Fruit fly (Drosophila melanogaster) whole organism, adult: Measurements from ENCODE around the gene CG7120.

Experiments used
- CG11617 ChIP-seq: fragments of 200-800 bp; sonication (Bioruptor generic); optimal IDR thresholded peaks from 2 replicates; lab custom pipeline; 2017; ENCODE audit warnings: mild to moderate bottlenecking, missing biosample characterization, missing genetic modification reagents, missing genetic modification characterization
- CG12768 ChIP-seq: fragments of 200-800 bp; sonication (Bioruptor generic); optimal IDR thresholded peaks from 2 replicates; lab custom pipeline; 2017; ENCODE audit warnings: missing biosample characterization, missing genetic modification characterization, mild to moderate bottlenecking, moderate library complexity, missing genetic modification reagents
- CG14711 ChIP-seq: fragments of 200-800 bp; sonication (Bioruptor generic); optimal IDR thresholded peaks from 2 replicates; lab custom pipeline; 2018; ENCODE audit warnings: missing biosample characterization, mild to moderate bottlenecking, missing genetic modification characterization, moderate library complexity
- CG1620 ChIP-seq: fragments of 200-800 bp; sonication (Bioruptor generic); optimal IDR thresholded peaks from 2 replicates; lab custom pipeline; 2016; ENCODE audit warnings: missing biosample characterization, missing genetic modification characterization
- CG33017 ChIP-seq: fragments of 200-800 bp; sonication (Bioruptor generic); optimal IDR thresholded peaks from 2 replicates; lab custom pipeline; 2018; ENCODE audit warnings: missing biosample characterization, mild to moderate bottlenecking, missing genetic modification characterization, moderate library complexity
- CG5204 ChIP-seq: fragments of 200-800 bp; sonication (Bioruptor generic); optimal IDR thresholded peaks from 2 replicates; lab custom pipeline; 2016; ENCODE audit warnings: missing biosample characterization, missing genetic modification characterization
- CG7045 ChIP-seq: fragments of 200-800 bp; sonication (Bioruptor generic); optimal IDR thresholded peaks from 2 replicates; lab custom pipeline; 2017; ENCODE audit warnings: missing biosample characterization, mild to moderate bottlenecking, missing genetic modification characterization
- CG7101 ChIP-seq: fragments of 200-800 bp; sonication (Bioruptor generic); optimal IDR thresholded peaks from 2 replicates; lab custom pipeline; 2018; ENCODE audit warnings: missing biosample characterization, mild to moderate bottlenecking, missing genetic modification characterization, moderate library complexity
- Clk ChIP-seq: fragments of 200-800 bp; sonication (Bioruptor generic); optimal IDR thresholded peaks from 2 replicates; lab custom pipeline; 2017; ENCODE audit warnings: missing biosample characterization, missing genetic modification characterization
- Crg-1 ChIP-seq: fragments of 200-800 bp; sonication (Bioruptor generic); optimal IDR thresholded peaks from 2 replicates; lab custom pipeline; 2016; ENCODE audit warnings: missing biosample characterization, missing genetic modification characterization
- Hr96 ChIP-seq: fragments of 200-800 bp; sonication (Bioruptor generic); optimal IDR thresholded peaks from 2 replicates; lab custom pipeline; 2016; ENCODE audit warnings: missing biosample characterization, missing genetic modification characterization
- Mnt ChIP-seq: fragments of 200-800 bp; sonication (Bioruptor generic); optimal IDR thresholded peaks from 2 replicates; lab custom pipeline; 2016; ENCODE audit warnings: missing biosample characterization, mild to moderate bottlenecking, missing genetic modification characterization
- bab1 ChIP-seq: fragments of 200-800 bp; sonication (Bioruptor generic); optimal IDR thresholded peaks from 3 replicates; lab custom pipeline; 2019; ENCODE audit warnings: missing biosample characterization, mild to moderate bottlenecking, missing genetic modification characterization, moderate library complexity
- cic ChIP-seq: fragments of 200-800 bp; sonication (Bioruptor generic); optimal IDR thresholded peaks from 2 replicates; lab custom pipeline; 2017; ENCODE audit warnings: missing biosample characterization, mild to moderate bottlenecking, missing genetic modification characterization, moderate library complexity
- cnc ChIP-seq, 2 experiments: fragments of >200 bp; optimal IDR thresholded peaks; 2 replicates each; lab custom pipeline; 2017
- kay ChIP-seq: fragments of 200-800 bp; sonication (Bioruptor generic); peaks from one replicate; lab custom pipeline; 2016; ENCODE audit warnings: missing biosample characterization, missing genetic modification characterization, borderline replicate concordance
- ovo ChIP-seq: fragments of 200-800 bp; sonication (Bioruptor generic); optimal IDR thresholded peaks from 2 replicates; lab custom pipeline; 2016; ENCODE audit warnings: missing biosample characterization, missing genetic modification characterization
- pad ChIP-seq: fragments of 200-800 bp; sonication (Bioruptor generic); optimal IDR thresholded peaks from 3 replicates; lab custom pipeline; 2017; ENCODE audit warnings: missing biosample characterization, missing genetic modification characterization, mild to moderate bottlenecking, moderate library complexity, missing genetic modification reagents
- tj ChIP-seq: fragments of 200-800 bp; sonication (Bioruptor generic); optimal IDR thresholded peaks from 3 replicates; lab custom pipeline; 2017; ENCODE audit warnings: missing biosample characterization, mild to moderate bottlenecking, missing genetic modification characterization, moderate library complexity
- toe ChIP-seq: fragments of 200-800 bp; sonication (Bioruptor generic); optimal IDR thresholded peaks from 2 replicates; lab custom pipeline; 2016; ENCODE audit warnings: missing biosample characterization, missing genetic modification characterization

CG7120 gene

DNA sequence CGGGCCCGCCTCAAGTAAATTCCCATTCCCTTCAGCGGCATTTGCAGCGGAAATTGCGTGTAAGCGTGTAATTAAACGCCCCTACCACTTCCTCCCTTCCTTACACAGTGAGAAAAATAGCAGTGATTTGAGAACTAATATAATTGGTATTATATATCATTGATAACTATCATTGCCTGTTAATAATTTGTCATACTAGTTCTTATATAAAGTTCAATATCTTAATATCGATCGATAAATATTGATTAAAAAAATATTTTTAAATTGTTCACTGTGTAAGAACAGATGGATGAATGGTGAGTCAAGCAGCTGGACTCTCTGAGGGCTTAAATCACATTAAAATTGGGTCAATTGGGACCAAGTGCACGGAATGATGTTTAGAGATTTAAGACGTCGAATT lies 49.2 kb downstream of the CG7120 start:
- TF ChIP-seq toe (GFP tag; lab: Kevin White, UChicago) (no peak), Clk (no peak), cnc (optimal IDR thresholded peaks at IDR 0.05; lab: Kevin White, UChicago) (no peak), Hr96 (GFP tag; lab: Kevin White, UChicago) (no peak), bab1 (GFP tag; lab: Kevin White, UChicago) (peak; percentile 64), kay (GFP tag; lab: Kevin White, UChicago) (no peak), CG5204 (no peak), Mnt (no peak), CG7101 (tag; lab: Kevin White, UChicago) (peak; percentile 29), tj (no peak), CG1620 (GFP tag; lab: Kevin White, UChicago) (no peak), cic (GFP tag; lab: Kevin White, UChicago) (peak; percentile 0), CG7045 (no peak), Crg-1 (GFP tag; lab: Kevin White, UChicago) (no peak), CG11617 (GFP tag; lab: Kevin White, UChicago) (peak; percentile 3), pad (no peak), CG12768 (GFP tag; lab: Kevin White, UChicago) (no peak), CG14711 (tag; lab: Kevin White, UChicago) (peak; percentile 61), ovo (GFP tag; lab: Kevin White, UChicago) (no peak), CG33017 (tag; lab: Kevin White, UChicago) (no peak)

DNA sequence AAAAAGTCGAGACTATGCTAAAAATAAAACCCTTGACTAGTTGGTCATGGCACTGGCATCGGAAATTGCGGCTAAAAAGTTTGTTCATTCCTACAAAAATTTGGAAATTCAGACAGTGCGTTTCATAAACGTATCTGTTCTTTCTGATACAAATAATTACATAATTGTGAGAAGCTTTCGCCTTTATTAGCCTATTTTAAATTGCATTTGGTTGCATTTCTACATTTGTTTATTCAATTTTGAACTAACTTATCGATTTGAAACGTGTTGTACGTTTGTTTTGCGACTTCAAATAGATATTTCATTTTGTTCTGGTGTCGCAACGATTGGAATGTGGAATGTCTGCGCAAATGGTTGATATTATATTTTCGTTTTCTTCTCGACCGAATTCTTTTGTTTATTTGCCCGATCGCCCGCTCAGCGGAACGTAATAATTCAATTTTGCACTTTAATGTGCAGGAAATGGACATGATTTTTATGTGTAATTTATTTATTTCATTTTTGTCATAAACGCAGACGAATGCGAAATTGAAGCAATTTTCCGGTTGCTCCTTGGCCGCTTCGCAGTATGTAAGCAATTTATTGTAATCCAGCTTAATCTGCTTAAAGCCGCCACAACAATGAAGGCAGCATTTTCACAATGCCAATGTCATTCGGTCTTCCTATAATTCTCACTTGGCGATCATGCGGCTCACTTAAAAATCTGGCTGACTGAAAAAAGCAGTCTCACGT lies 50.4 kb downstream of the CG7120 start:
- no peak for TF ChIP-seq cic (GFP tag; lab: Kevin White, UChicago)
- TF ChIP-seq bab1 (GFP tag; lab: Kevin White, UChicago): no peak
- TF ChIP-seq Mnt: no peak
- no peak for TF ChIP-seq Crg-1 (GFP tag; lab: Kevin White, UChicago)
- TF ChIP-seq tj: peak; percentile 98

DNA sequence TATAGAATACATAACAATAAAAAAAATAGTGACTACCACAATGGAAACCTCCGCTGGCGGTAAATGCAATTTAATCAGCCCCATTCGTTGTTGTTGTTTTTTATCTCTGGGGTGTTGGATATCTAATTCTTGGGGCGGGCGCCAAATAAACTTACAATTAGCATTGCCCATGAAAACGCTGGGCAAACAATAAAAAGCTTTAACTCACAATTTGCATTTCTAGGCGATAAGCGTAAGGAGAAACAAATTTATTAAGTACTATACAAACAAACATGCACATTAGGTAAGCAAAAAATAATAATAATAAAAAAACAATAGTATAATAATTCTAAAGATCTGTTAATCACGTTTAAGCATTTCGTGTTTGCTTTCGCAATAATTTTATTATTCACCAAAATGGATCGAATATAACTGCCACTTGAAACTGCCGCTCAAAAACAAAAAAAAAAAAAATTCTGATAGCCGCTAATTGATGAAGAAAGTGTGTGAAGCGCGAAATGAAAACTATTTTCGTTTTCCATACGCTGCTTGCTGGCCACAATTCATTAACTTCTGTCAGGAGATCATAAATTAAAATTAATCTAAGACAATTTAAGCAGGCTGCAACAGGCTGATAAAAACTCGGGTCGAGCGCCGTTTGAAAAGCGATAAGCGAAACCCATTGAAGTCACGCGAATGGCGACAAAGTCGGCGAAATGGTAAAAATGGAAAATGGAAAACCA lies 52.2 kb downstream of the CG7120 start:
- TF ChIP-seq CG7101 (tag; lab: Kevin White, UChicago): peak; percentile 21
- no peak for TF ChIP-seq Crg-1 (GFP tag; lab: Kevin White, UChicago)
- peak; percentile 87 for TF ChIP-seq kay (GFP tag; lab: Kevin White, UChicago)
- peak; percentile 46 for TF ChIP-seq tj
- no peak for TF ChIP-seq bab1 (GFP tag; lab: Kevin White, UChicago)
- peak; percentile 7 for TF ChIP-seq CG33017 (tag; lab: Kevin White, UChicago)
- TF ChIP-seq Clk: no peak
- TF ChIP-seq Hr96 (GFP tag; lab: Kevin White, UChicago): no peak
- no peak for TF ChIP-seq CG1620 (GFP tag; lab: Kevin White, UChicago)
- peak; percentile 35 for TF ChIP-seq CG7045
- TF ChIP-seq cic (GFP tag; lab: Kevin White, UChicago): peak; percentile 54
- TF ChIP-seq pad: no peak
- peak; percentile 18 for TF ChIP-seq CG12768 (GFP tag; lab: Kevin White, UChicago)

DNA sequence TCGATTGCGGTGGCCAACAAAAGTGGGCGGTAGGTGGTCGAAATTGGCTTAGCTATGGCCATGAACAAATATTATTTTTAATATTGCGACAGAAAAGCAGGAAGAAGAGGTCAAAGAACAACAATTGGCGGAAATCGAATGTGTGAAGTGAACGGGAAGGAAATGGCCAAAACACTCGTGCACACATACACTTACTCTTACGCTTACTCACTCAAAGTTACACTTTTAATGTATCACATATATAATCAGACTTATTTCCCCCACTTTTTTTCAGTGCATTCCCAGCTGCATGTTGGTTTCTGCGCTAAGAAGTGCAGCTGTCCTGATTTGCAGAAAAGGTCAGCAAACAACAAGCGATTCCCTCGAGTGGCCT lies 52.7 kb downstream of the CG7120 start:
- TF ChIP-seq toe (GFP tag; lab: Kevin White, UChicago): no peak
- TF ChIP-seq CG7045: no peak
- TF ChIP-seq Mnt: no peak
- no peak for TF ChIP-seq pad
- TF ChIP-seq CG7101 (tag; lab: Kevin White, UChicago): peak; percentile 16
- TF ChIP-seq bab1 (GFP tag; lab: Kevin White, UChicago): peak; percentile 2
- TF ChIP-seq CG14711 (tag; lab: Kevin White, UChicago): peak; percentile 10
- peak; percentile 19 for TF ChIP-seq CG12768 (GFP tag; lab: Kevin White, UChicago)

dm6 chr3L:8449202-8449799 lies 53.5 kb downstream of the CG7120 start, which contains the start of gene CG6983:
CG6983 (minus strand) TSS chr3L:8449377.
- TF ChIP-seq pad (no peak), CG5204 (no peak), toe (GFP tag; lab: Kevin White, UChicago) (no peak), CG7101 (tag; lab: Kevin White, UChicago) (peak; percentile 35), cic (GFP tag; lab: Kevin White, UChicago) (no peak)

- TF ChIP-seq Clk (no peak), toe (GFP tag; lab: Kevin White, UChicago) (no peak), CG1620 (GFP tag; lab: Kevin White, UChicago) (no peak), cnc (optimal IDR thresholded peaks at IDR 0.05; lab: Kevin White, UChicago) (no peak), CG5204 (no peak), CG7045 (peak; percentile 31), Mnt (peak; percentile 25), tj (peak; percentile 86), CG7101 (tag; lab: Kevin White, UChicago) (no peak), cic (GFP tag; lab: Kevin White, UChicago) (peak; percentile 43), Hr96 (GFP tag; lab: Kevin White, UChicago) (no peak), CG33017 (tag; lab: Kevin White, UChicago) (peak; percentile 19), kay (GFP tag; lab: Kevin White, UChicago) (peak; percentile 82), bab1 (GFP tag; lab: Kevin White, UChicago) (peak; percentile 49), Crg-1 (GFP tag; lab: Kevin White, UChicago) (no peak), CG14711 (tag; lab: Kevin White, UChicago) (no peak), CG12768 (GFP tag; lab: Kevin White, UChicago) (peak; percentile 49), CG11617 (GFP tag; lab: Kevin White, UChicago) (no peak), pad (peak; percentile 11)
Measured at dm6 chr3L:8449800-8450690, 54.2 kb downstream of the CG7120 start, which contains the start of gene Gug. Gug (plus strand) TSS chr3L:8449922.
